Fruit fly (Drosophila melanogaster): ENCODE data around the gene Axn.

The Axn gene

dm6 chr3R:30062543-30062942, 39.9 kb downstream of the Axn start (continued):
- TF ChIP-seq Pdp1 (GFP tag; optimal IDR thresholded peaks at IDR 0.05): peak in 1 of 2 experiments; percentile 18
- TF ChIP-seq ash1 (GFP tag; optimal IDR thresholded peaks at IDR 0.05): no peak
- TF ChIP-seq GATAe (GFP tag; conservative IDR thresholded peaks at IDR 0.05): peak; percentile 94
- TF ChIP-seq CG3847 (GFP tag; IDR thresholded peaks at IDR 0.05): no peak
- no peak for TF ChIP-seq CG1024 (GFP tag; IDR thresholded peaks at IDR 0.05)
- no peak for TF ChIP-seq toy (GFP tag; IDR thresholded peaks at IDR 0.05)
- TF ChIP-seq unpg (GFP tag; optimal IDR thresholded peaks at IDR 0.05): no peak
- no peak for TF ChIP-seq HLH4C (GFP tag; IDR thresholded peaks at IDR 0.05; ENCODE audit: partially characterized antibody)
- no peak for TF ChIP-seq D19B (GFP tag; optimal IDR thresholded peaks at IDR 0.05)
- no peak for TF ChIP-seq tgo (GFP tag; IDR thresholded peaks at IDR 0.05)
- no peak for TF ChIP-seq NC2β (GFP tag; optimal IDR thresholded peaks at IDR 0.05)
- no peak for TF ChIP-seq CG15514 (GFP tag; optimal IDR thresholded peaks at IDR 0.05)
- TF ChIP-seq fu2 (GFP tag; optimal IDR thresholded peaks at IDR 0.05): no peak
- TF ChIP-seq CG11560 (tag; IDR thresholded peaks at IDR 0.05): no peak
- TF ChIP-seq NC2α (GFP tag; optimal IDR thresholded peaks at IDR 0.05): no peak
- no peak for TF ChIP-seq CG30020 (tag; optimal IDR thresholded peaks at IDR 0.05)
- no peak for TF ChIP-seq Mes4 (GFP tag; optimal IDR thresholded peaks at IDR 0.05)
- TF ChIP-seq CG3065 (GFP tag; optimal IDR thresholded peaks at IDR 0.05): no peak
- TF ChIP-seq CG3726 (GFP tag; IDR thresholded peaks at IDR 0.05): no peak
- no peak for TF ChIP-seq CG9609 (GFP tag; optimal IDR thresholded peaks at IDR 0.05)
- TF ChIP-seq CG6689 (GFP tag; IDR thresholded peaks at IDR 0.05): no peak
- no peak for TF ChIP-seq CG14965 (GFP tag; optimal IDR thresholded peaks at IDR 0.05; ENCODE audit: borderline replicate concordance)
- TF ChIP-seq CG1233 (GFP tag; optimal IDR thresholded peaks at IDR 0.05): no peak
- TF ChIP-seq HLHmδ (GFP tag; optimal IDR thresholded peaks at IDR 0.05): no peak
- no peak for TF ChIP-seq Sry-δ (GFP tag; optimal IDR thresholded peaks at IDR 0.05)
- TF ChIP-seq Mad (GFP tag; optimal IDR thresholded peaks at IDR 0.05): no peak
- no peak for TF ChIP-seq oc (tag; optimal IDR thresholded peaks at IDR 0.05)
- peak; percentile 79 for TF ChIP-seq mirr (GFP tag; optimal IDR thresholded peaks at IDR 0.05)
- TF ChIP-seq Med (GFP tag): peak; percentile 30
- TF ChIP-seq schlank (tag; optimal IDR thresholded peaks at IDR 0.05): no peak
- TF ChIP-seq pzg (GFP tag; optimal IDR thresholded peaks at IDR 0.05): no peak
- TF ChIP-seq CG1602 (GFP tag; optimal IDR thresholded peaks at IDR 0.05): no peak
- TF ChIP-seq org-1 (GFP tag; optimal IDR thresholded peaks at IDR 0.05): no peak
- no peak for TF ChIP-seq dysf (GFP tag; IDR thresholded peaks at IDR 0.05)
- no peak for TF ChIP-seq Awh (GFP tag; IDR thresholded peaks at IDR 0.05)
- TF ChIP-seq aop (GFP tag; IDR thresholded peaks at IDR 0.05): no peak
- no peak for TF ChIP-seq cas (GFP tag; IDR thresholded peaks at IDR 0.05)
- no peak for TF ChIP-seq lbe (GFP tag; optimal IDR thresholded peaks at IDR 0.05)
- TF ChIP-seq chm (GFP tag; IDR thresholded peaks at IDR 0.05): no peak
- no peak for TF ChIP-seq CG17568 (GFP tag; optimal IDR thresholded peaks at IDR 0.05)
- TF ChIP-seq Hey (tag; optimal IDR thresholded peaks at IDR 0.05): peak; percentile 28
- TF ChIP-seq gsb (GFP tag; IDR thresholded peaks at IDR 0.05): no peak
- TF ChIP-seq Ets65A (GFP tag): no peak
- TF ChIP-seq zfh2 (GFP tag; optimal IDR thresholded peaks at IDR 0.05): no peak
- TF ChIP-seq hkb (optimal IDR thresholded peaks at IDR 0.05): no peak
- no peak for TF ChIP-seq hkb (GFP tag; IDR thresholded peaks at IDR 0.05)
- TF ChIP-seq CoRest (tag; optimal IDR thresholded peaks at IDR 0.05): no peak
- TF ChIP-seq Deaf1 (tag; optimal IDR thresholded peaks at IDR 0.05): no peak
- no peak for TF ChIP-seq Spps (tag; optimal IDR thresholded peaks at IDR 0.05)
- peak; percentile 31 for TF ChIP-seq grn (GFP tag; optimal IDR thresholded peaks at IDR 0.05)
- 0 out of 3 replicates have a peak, but pooled peaks have one; percentile 24 for TF ChIP-seq row (GFP tag; IDR thresholded peaks at IDR 0.05)
- TF ChIP-seq lab (GFP tag; optimal IDR thresholded peaks at IDR 0.05): peak; percentile 49
- TF ChIP-seq sima (GFP tag; optimal IDR thresholded peaks at IDR 0.05): no peak

Measured in whole organism, embryonic.